Worm (Caenorhabditis elegans) whole organism, L1 larva: Measurements from ENCODE around the gene C37C3.12.

Experiments used
- aha-1 ChIP-seq: fragments of 150-350 bp; optimal IDR thresholded peaks from 2 replicates; lab custom pipeline; 2014; ENCODE audit warnings: missing biosample characterization, missing genetic modification characterization
- fkh-4 ChIP-seq: sonication (generic microtip); optimal IDR thresholded peaks from 2 replicates; lab custom pipeline; 2016; ENCODE audit warnings: missing compliant biosample characterization, missing genetic modification characterization, borderline replicate concordance
- jun-1 ChIP-seq: fragments of 150-350 bp; optimal IDR thresholded peaks from 2 replicates; lab custom pipeline; 2014; ENCODE audit warnings: missing biosample characterization, missing genetic modification reagents, missing genetic modification characterization

DNA sequence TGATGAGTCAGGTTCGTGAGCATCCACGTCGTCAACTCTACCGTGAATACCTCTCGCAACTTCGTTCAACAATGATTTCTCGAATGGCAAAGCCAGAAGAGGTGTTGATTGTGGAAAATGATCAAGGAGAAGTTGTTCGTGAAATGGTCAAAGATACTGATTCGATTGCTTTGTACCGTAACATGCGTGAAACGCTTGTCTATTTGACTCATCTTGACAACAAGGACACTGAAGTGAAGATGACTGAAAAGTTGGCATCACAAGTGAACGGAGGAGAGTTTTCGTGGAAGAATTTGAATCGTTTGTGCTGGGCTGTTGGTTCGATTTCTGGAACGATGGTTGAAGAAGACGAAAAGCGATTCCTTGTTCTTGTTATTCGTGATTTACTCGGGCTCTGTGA lies 32.8 kb downstream of the C37C3.12 start:
- no peak for TF ChIP-seq aha-1 (tag; lab: Kevin White, UChicago)
- TF ChIP-seq fkh-4 (tag; lab: Kevin White, UChicago) = no peak
- no peak for TF ChIP-seq jun-1 (tag; lab: Kevin White, UChicago)
